Fruit fly (Drosophila melanogaster) whole organism, embryonic: Measurements from ENCODE around the gene Syx8.

ENCODE experiments used
- Abd-B ChIP-seq: fragments of 200-800 bp; sonication (Bioruptor generic); optimal IDR thresholded peaks from 2 replicates; lab custom pipeline; 2018; ENCODE audit warnings: missing biosample characterization, mild to moderate bottlenecking, missing genetic modification characterization, moderate library complexity
- CG10209 ChIP-seq: fragments of 200-800 bp; sonication (Bioruptor generic); optimal IDR thresholded peaks from 3 replicates; lab custom pipeline; 2017; ENCODE audit warnings: missing biosample characterization, mild to moderate bottlenecking, missing genetic modification characterization, missing genetic modification reagents
- CG1024 ChIP-seq: fragments of 200-800 bp; sonication (Bioruptor generic); IDR thresholded peaks from 2 replicates; pipeline ENCODE4 v1.3.6; 2022; ENCODE audit warnings: missing biosample characterization, missing genetic modification characterization
- CG10366 ChIP-seq: fragments of 200-800 bp; sonication (Bioruptor generic); IDR thresholded peaks from 2 replicates; pipeline ENCODE4 v1.3.6; 2022; ENCODE audit warnings: missing biosample characterization, missing genetic modification characterization
- CG10565 ChIP-seq: fragments of 200-800 bp; sonication (Bioruptor generic); optimal IDR thresholded peaks from 3 replicates; lab custom pipeline; 2016; ENCODE audit warnings: missing biosample characterization, mild to moderate bottlenecking, missing genetic modification characterization
- CG11723 ChIP-seq: fragments of 200-800 bp; sonication (Bioruptor generic); optimal IDR thresholded peaks from 2 replicates; lab custom pipeline; 2017; ENCODE audit warnings: missing biosample characterization, mild to moderate bottlenecking, missing genetic modification characterization
- CG12219 ChIP-seq: fragments of 200-800 bp; sonication (Bioruptor generic); optimal IDR thresholded peaks from 3 replicates; lab custom pipeline; 2018; ENCODE audit warnings: missing biosample characterization, mild to moderate bottlenecking, missing genetic modification characterization
- CG14860 ChIP-seq: fragments of 200-800 bp; sonication (Bioruptor generic); IDR thresholded peaks from 3 replicates; pipeline ENCODE4 v1.3.6; 2022; ENCODE audit warnings: missing biosample characterization, missing genetic modification characterization; ENCODE audit not compliant: partially characterized antibody
- CG1603 ChIP-seq: fragments of 200-800 bp; sonication (Bioruptor generic); optimal IDR thresholded peaks from 2 replicates; lab custom pipeline; 2019; ENCODE audit warnings: missing biosample characterization, mild to moderate bottlenecking, missing genetic modification characterization, moderate library complexity
- CG17359 ChIP-seq: fragments of 200-800 bp; sonication (Bioruptor generic); optimal IDR thresholded peaks from 3 replicates; lab custom pipeline; 2018; ENCODE audit warnings: missing biosample characterization, mild to moderate bottlenecking, missing genetic modification characterization, moderate library complexity
- CG17361 ChIP-seq: fragments of 200-800 bp; sonication (Bioruptor generic); IDR thresholded peaks from 3 replicates; pipeline ENCODE4 v1.3.6; 2022; ENCODE audit warnings: missing biosample characterization, missing genetic modification characterization
- CG2116 ChIP-seq: fragments of 200-800 bp; sonication (Bioruptor generic); optimal IDR thresholded peaks from 3 replicates; lab custom pipeline; 2018; ENCODE audit warnings: missing biosample characterization, mild to moderate bottlenecking, missing genetic modification characterization
- CG32767 ChIP-seq: fragments of 200-800 bp; sonication (Bioruptor generic); IDR thresholded peaks from 2 replicates; pipeline ENCODE4 v1.3.6; 2022; ENCODE audit warnings: missing biosample characterization, missing genetic modification characterization
- CG4730 ChIP-seq: fragments of 200-800 bp; sonication (Bioruptor generic); IDR thresholded peaks from 2 replicates; pipeline ENCODE4 v1.3.6; 2022; ENCODE audit warnings: missing biosample characterization, missing genetic modification characterization
- CG6654 ChIP-seq: fragments of 200-800 bp; sonication (Bioruptor generic); optimal IDR thresholded peaks from 2 replicates; lab custom pipeline; 2017; ENCODE audit warnings: missing biosample characterization, mild to moderate bottlenecking, missing genetic modification characterization
- CG8089 ChIP-seq: fragments of 200-800 bp; sonication (Bioruptor generic); optimal IDR thresholded peaks from 3 replicates; lab custom pipeline; 2016; ENCODE audit warnings: missing biosample characterization, missing genetic modification characterization
- CG8281 ChIP-seq: fragments of 200-800 bp; sonication (Bioruptor generic); optimal IDR thresholded peaks from 2 replicates; lab custom pipeline; 2018; ENCODE audit warnings: missing biosample characterization, mild to moderate bottlenecking, missing genetic modification characterization, moderate library complexity
- CG8388 ChIP-seq: fragments of 200-800 bp; sonication (Bioruptor generic); optimal IDR thresholded peaks from 2 replicates; lab custom pipeline; 2019; ENCODE audit warnings: missing biosample characterization, mild to moderate bottlenecking, missing genetic modification characterization, moderate library complexity
- CG8478 ChIP-seq: fragments of >200 bp; optimal IDR thresholded peaks from 2 replicates; lab custom pipeline; 2018
- CG8924 ChIP-seq: fragments of 200-800 bp; optimal IDR thresholded peaks from 3 replicates; lab custom pipeline; 2019; ENCODE audit warnings: missing biosample characterization, mild to moderate bottlenecking, missing genetic modification characterization, moderate library complexity
- CTCF ChIP-seq: fragments of 200-800 bp; sonication (Bioruptor generic); optimal IDR thresholded peaks from 2 replicates; lab custom pipeline; 2017; ENCODE audit warnings: missing biosample characterization, mild to moderate bottlenecking, missing genetic modification characterization, moderate library complexity
- CrebB ChIP-seq: fragments of 200-800 bp; sonication (Bioruptor generic); optimal IDR thresholded peaks from 3 replicates; lab custom pipeline; 2018; ENCODE audit warnings: missing biosample characterization, mild to moderate bottlenecking, missing genetic modification characterization
- E2f1 ChIP-seq: fragments of 200-800 bp; sonication (Bioruptor generic); IDR thresholded peaks from 2 replicates; pipeline ENCODE4 v1.3.6; 2022; ENCODE audit warnings: missing biosample characterization, missing genetic modification characterization
- Eip74EF ChIP-seq, 2 experiments: fragments of 200-800 bp in 1 of 2; fragments of >200 bp in 1 of 2; sonication (Bioruptor generic) in 1 of 2; optimal IDR thresholded peaks; 2 replicates each; lab custom pipeline; 2017 to 2019; ENCODE audit warnings: missing biosample characterization in 2 of 2, missing genetic modification characterization in 2 of 2, mild to moderate bottlenecking in 1 of 2, moderate library complexity in 1 of 2
- Fer3 ChIP-seq: fragments of 200-800 bp; sonication (Bioruptor generic); optimal IDR thresholded peaks from 2 replicates; lab custom pipeline; 2018; ENCODE audit warnings: missing biosample characterization, mild to moderate bottlenecking, missing genetic modification characterization, moderate library complexity
- H15 ChIP-seq: fragments of 200-800 bp; sonication (Bioruptor generic); IDR thresholded peaks from 3 replicates; pipeline ENCODE4 v1.3.6; 2022; ENCODE audit warnings: missing biosample characterization, missing genetic modification characterization
- Hand ChIP-seq: fragments of 200-800 bp; sonication (Bioruptor generic); optimal IDR thresholded peaks from 2 replicates; lab custom pipeline; 2017; ENCODE audit warnings: mild to moderate bottlenecking, missing biosample characterization, missing genetic modification reagents, missing genetic modification characterization
- Lhr ChIP-seq: fragments of 200-800 bp; sonication (Bioruptor generic); optimal IDR thresholded peaks from 3 replicates; lab custom pipeline; 2017; ENCODE audit warnings: mild to moderate bottlenecking, missing biosample characterization, missing genetic modification reagents, missing genetic modification characterization
- Max ChIP-seq: fragments of 200-800 bp; sonication (Bioruptor generic); optimal IDR thresholded peaks from 2 replicates; lab custom pipeline; 2016; ENCODE audit warnings: missing biosample characterization, mild to moderate bottlenecking, missing genetic modification characterization
- Med ChIP-seq: fragments of 200-800 bp; sonication (Bioruptor generic); peaks from one replicate; lab custom pipeline; 2016; ENCODE audit warnings: missing biosample characterization, missing genetic modification characterization, mild to moderate bottlenecking, inconsistent platforms, moderate library complexity
- Mrtf ChIP-seq: fragments of 200-800 bp; sonication (Bioruptor generic); IDR thresholded peaks from 3 replicates; pipeline ENCODE4 v1.3.6; 2022; ENCODE audit warnings: missing biosample characterization, missing genetic modification characterization
- Spps ChIP-seq: fragments of 200-800 bp; sonication (Bioruptor generic); optimal IDR thresholded peaks from 2 replicates; lab custom pipeline; 2018; ENCODE audit warnings: missing biosample characterization, mild to moderate bottlenecking, missing genetic modification characterization
- Sry-β ChIP-seq: fragments of 200-800 bp; sonication (Bioruptor generic); optimal IDR thresholded peaks from 2 replicates; lab custom pipeline; 2018; ENCODE audit warnings: missing biosample characterization, mild to moderate bottlenecking, missing genetic modification characterization, moderate library complexity
- disco-r ChIP-seq: fragments of 200-800 bp; sonication (Bioruptor generic); optimal IDR thresholded peaks from 2 replicates; lab custom pipeline; 2016; ENCODE audit warnings: missing biosample characterization, missing genetic modification characterization
- eyg ChIP-seq: fragments of 200-800 bp; sonication (Bioruptor generic); optimal IDR thresholded peaks from 3 replicates; lab custom pipeline; 2016; ENCODE audit warnings: missing biosample characterization, missing genetic modification characterization
- fd3F ChIP-seq: fragments of 200-800 bp; sonication (Bioruptor generic); optimal IDR thresholded peaks from 2 replicates; lab custom pipeline; 2018; ENCODE audit warnings: missing biosample characterization, mild to moderate bottlenecking, missing genetic modification characterization, moderate library complexity
- her ChIP-seq: fragments of 200-800 bp; sonication (Bioruptor generic); optimal IDR thresholded peaks from 2 replicates; lab custom pipeline; 2016; ENCODE audit warnings: missing biosample characterization, missing genetic modification characterization
- hkb ChIP-seq, 2 experiments: fragments of 200-800 bp in 1 of 2; fragments of >200 bp in 1 of 2; sonication (Bioruptor generic) in 1 of 2; IDR thresholded peaks in 1 of 2; optimal IDR thresholded peaks in 1 of 2; 2 replicates each; pipeline versions ENCODE4 v1.3.6 to Lab custom; 2017 to 2022; ENCODE audit warnings: missing biosample characterization in 1 of 2, missing genetic modification characterization in 1 of 2
- jing ChIP-seq: fragments of 200-800 bp; sonication (Bioruptor generic); optimal IDR thresholded peaks from 2 replicates; lab custom pipeline; 2018; ENCODE audit warnings: missing biosample characterization, mild to moderate bottlenecking, missing genetic modification characterization
- jumu ChIP-seq: fragments of 200-800 bp; sonication (Bioruptor generic); optimal IDR thresholded peaks from 3 replicates; lab custom pipeline; 2016; ENCODE audit warnings: missing biosample characterization, missing genetic modification characterization
- knrl ChIP-seq: fragments of 200-800 bp; sonication (Bioruptor generic); IDR thresholded peaks from 3 replicates; pipeline ENCODE4 v1.3.6; 2022; ENCODE audit warnings: missing biosample characterization, missing genetic modification characterization; ENCODE audit not compliant: partially characterized antibody
- mirr ChIP-seq: fragments of 200-800 bp; sonication (Bioruptor generic); optimal IDR thresholded peaks from 3 replicates; lab custom pipeline; 2018; ENCODE audit warnings: missing biosample characterization, mild to moderate bottlenecking, missing genetic modification characterization
- onecut ChIP-seq: fragments of 200-800 bp; sonication (Bioruptor generic); IDR thresholded peaks from 2 replicates; pipeline ENCODE4 v1.3.6; 2022; ENCODE audit warnings: missing biosample characterization, missing genetic modification characterization
- prd ChIP-seq, 3 experiments: fragments of >200 bp in 2 of 3; fragments of 200-800 bp in 1 of 3; sonication (Bioruptor generic) in 1 of 3; optimal IDR thresholded peaks in 2 of 3; IDR thresholded peaks in 1 of 3; 2 replicates in 2 of 3; 3 replicates in 1 of 3; pipeline versions ENCODE4 v1.3.6 to Lab custom; 2017 to 2022; ENCODE audit warnings: missing biosample characterization in 1 of 3, missing genetic modification characterization in 1 of 3
- slbo ChIP-seq: fragments of 200-800 bp; sonication (Bioruptor generic); IDR thresholded peaks from 2 replicates; pipeline ENCODE4 v1.3.6; 2022; ENCODE audit warnings: missing biosample characterization, missing genetic modification characterization
- slou ChIP-seq: fragments of 200-800 bp; sonication (Bioruptor generic); optimal IDR thresholded peaks from 3 replicates; lab custom pipeline; 2016; ENCODE audit warnings: missing biosample characterization, missing genetic modification characterization
- stwl ChIP-seq: fragments of 200-800 bp; sonication (Bioruptor generic); optimal IDR thresholded peaks from 3 replicates; lab custom pipeline; 2018; ENCODE audit warnings: missing biosample characterization, mild to moderate bottlenecking, missing genetic modification characterization, moderate library complexity
- tap ChIP-seq: fragments of 200-800 bp; optimal IDR thresholded peaks from 3 replicates; lab custom pipeline; 2019; ENCODE audit warnings: missing biosample characterization, mild to moderate bottlenecking, missing genetic modification characterization, moderate library complexity
- usp ChIP-seq: fragments of >200 bp; optimal IDR thresholded peaks from 2 replicates; lab custom pipeline; 2017; ENCODE audit warnings: missing biosample characterization, missing genetic modification characterization
- z ChIP-seq: fragments of 200-800 bp; sonication (Bioruptor generic); IDR thresholded peaks from 3 replicates; pipeline ENCODE4 v1.3.6; 2022; ENCODE audit warnings: missing biosample characterization, missing genetic modification characterization

Gene Syx8

DNA sequence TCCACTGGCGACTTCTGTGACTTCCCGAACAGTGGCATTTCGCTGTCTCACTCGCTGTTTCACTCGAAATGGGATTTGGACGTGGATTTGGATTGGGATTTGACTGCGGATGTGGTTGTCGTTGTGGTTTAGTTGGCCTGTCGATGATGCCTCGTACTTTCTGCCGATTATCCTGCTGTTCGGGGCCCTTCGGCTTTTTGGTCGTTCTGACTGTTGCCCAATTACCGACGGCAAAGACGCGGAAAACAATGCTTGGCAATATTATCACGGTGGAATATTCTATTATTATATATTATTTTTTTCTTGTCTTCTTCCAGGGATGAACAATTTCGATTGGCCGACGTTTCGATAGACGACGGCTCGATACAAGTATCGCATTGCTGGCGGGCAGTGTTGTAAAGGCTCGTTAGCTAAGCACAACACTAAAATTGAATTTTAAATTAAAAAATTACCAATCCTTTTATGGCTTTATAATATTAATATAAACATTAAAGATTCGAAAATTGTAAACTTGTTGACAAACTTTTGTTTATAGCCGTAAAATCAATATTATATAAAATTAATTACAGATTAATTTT, 28.4 kb upstream of the Syx8 start, which contains the start of gene Mo25 (continued):
- TF ChIP-seq CG1024 (GFP tag; lab: Robert Waterston, UW) (no peak), z (no peak), prd (optimal IDR thresholded peaks at IDR 0.05; lab: Kevin White, UChicago) (no peak), prd (GFP tag; IDR thresholded peaks at IDR 0.05; lab: Robert Waterston, UW) (peak; percentile 40; the same call in 1 of the 3 replicates), Max (GFP tag; lab: Kevin White, UChicago) (peak; percentile 38), CrebB (tag; lab: Kevin White, UChicago) (no peak), E2f1 (GFP tag; lab: Robert Waterston, UW) (0 out of 2 replicates have a peak, but pooled peaks have one; percentile 16), onecut (GFP tag; lab: Robert Waterston, UW) (peak; percentile 29; the same call in 1 of the 2 replicates), stwl (tag; lab: Kevin White, UChicago) (peak; percentile 96), knrl (peak; percentile 74), CTCF (GFP tag; lab: Kevin White, UChicago) (no peak), CG8478 (lab: Kevin White, UChicago) (no peak), CG14860 (GFP tag; lab: Robert Waterston, UW) (peak; percentile 46; the same call in 2 of the 3 replicates), CG8388 (GFP tag; lab: Kevin White, UChicago) (peak; percentile 11), jing (GFP tag; lab: Kevin White, UChicago) (no peak), Abd-B (peak; percentile 7), Sry-β (no peak), Mrtf (GFP tag; lab: Robert Waterston, UW) (no peak), slou (no peak), slbo (GFP tag; lab: Robert Waterston, UW) (peak; percentile 70), CG8281 (tag; lab: Kevin White, UChicago) (no peak), Spps (tag; lab: Kevin White, UChicago) (no peak), CG8924 (tag; lab: Kevin White, UChicago) (peak; percentile 51), jumu (no peak), CG10565 (GFP tag; lab: Kevin White, UChicago) (no peak), CG32767 (GFP tag; lab: Robert Waterston, UW) (no peak), disco-r (GFP tag; lab: Kevin White, UChicago) (no peak), CG4730 (no peak), CG12219 (GFP tag; lab: Kevin White, UChicago) (no peak), usp (GFP tag; lab: Kevin White, UChicago) (no peak), CG2116 (GFP tag; lab: Kevin White, UChicago) (peak; percentile 84), CG17359 (peak; percentile 29), CG10209 (GFP tag; lab: Kevin White, UChicago) (peak; percentile 3), her (GFP tag; lab: Kevin White, UChicago) (no peak), CG8089 (GFP tag; lab: Kevin White, UChicago) (no peak), Lhr (GFP tag; lab: Kevin White, UChicago) (no peak), tap (tag; lab: Kevin White, UChicago) (peak; percentile 33), Med (GFP tag; lab: Kevin White, UChicago) (peak; percentile 92), eyg (GFP tag; lab: Kevin White, UChicago) (no peak), H15 (GFP tag; lab: Robert Waterston, UW) (no peak), Hand (no peak), mirr (GFP tag; lab: Kevin White, UChicago) (no peak), Eip74EF (GFP tag; optimal IDR thresholded peaks at IDR 0.05; lab: Kevin White, UChicago) (no peak), Fer3 (tag; lab: Kevin White, UChicago) (peak; percentile 58), CG1603 (peak; percentile 49), CG11723 (GFP tag; lab: Kevin White, UChicago) (no peak), CG6654 (GFP tag; lab: Kevin White, UChicago) (no peak), CG10366 (GFP tag; lab: Robert Waterston, UW) (no peak), hkb (optimal IDR thresholded peaks at IDR 0.05; lab: Kevin White, UChicago) (no peak), hkb (GFP tag; IDR thresholded peaks at IDR 0.05; lab: Robert Waterston, UW) (no peak), fd3F (GFP tag; lab: Kevin White, UChicago) (peak; percentile 28), CG17361 (GFP tag; lab: Robert Waterston, UW) (peak; percentile 50; the same call in 2 of the 3 replicates)
